Worm (Caenorhabditis elegans): ENCODE data around the gene npr-32.

DNA sequence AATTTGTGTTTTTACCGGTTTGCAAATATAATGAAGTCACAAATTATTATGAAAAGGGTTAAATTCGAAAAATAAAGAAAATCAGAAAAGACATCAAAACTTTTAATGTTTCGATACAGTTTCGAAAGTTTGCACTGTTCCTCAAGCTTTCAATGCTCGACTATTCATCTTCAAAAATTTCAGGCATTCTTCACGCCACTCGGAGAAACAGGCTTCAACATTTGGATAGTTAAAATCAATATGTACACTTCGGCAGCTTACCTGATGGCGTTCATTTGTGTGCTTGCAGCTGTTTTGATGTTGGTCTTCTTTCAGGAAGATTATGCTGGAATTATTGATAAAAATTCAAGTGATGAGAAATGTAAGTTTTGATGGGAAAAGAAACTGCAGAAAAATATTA is 16.3 kb upstream of the npr-32 start:
- TF ChIP-seq sea-2 (GFP tag; optimal IDR thresholded peaks at IDR 0.05) = no peak
- no peak for TF ChIP-seq ceh-9 (tag; optimal IDR thresholded peaks at IDR 0.05)
- no peak for TF ChIP-seq pqm-1 (tag; optimal IDR thresholded peaks at IDR 0.05)

Data from whole organism, L3 larva.